Worm (Caenorhabditis elegans): ENCODE results near the gene slo-1.

slo-1 gene

ce11 chrV:18524460-18524859 is 32.4 kb downstream of the slo-1 start, which contains the start of gene hmit-1.2:
TSS of gene hmit-1.2 (plus strand) at chrV:18524760.
- no peak for TF ChIP-seq unc-62 (GFP tag; optimal IDR thresholded peaks at IDR 0.05)

ce11 chrV:18533606-18534005 is 41.5 kb downstream of the slo-1 start, which contains the start of gene ints-5:
TSS of gene ints-5 (plus strand) at chrV:18533953.
- no peak for TF ChIP-seq unc-62 (GFP tag; optimal IDR thresholded peaks at IDR 0.05)

- no peak for TF ChIP-seq unc-62 (GFP tag; optimal IDR thresholded peaks at IDR 0.05)
Observed at ce11 chrV:18536015-18536414, 44.0 kb downstream of the slo-1 start.

ce11 chrV:18553750-18554149 is 61.7 kb downstream of the slo-1 start, which contains the start of gene Y51A2D.8:
TSS of gene Y51A2D.8 (minus strand) at chrV:18553850.
- no peak for TF ChIP-seq unc-62 (GFP tag; optimal IDR thresholded peaks at IDR 0.05)

- TF ChIP-seq unc-62 (GFP tag; optimal IDR thresholded peaks at IDR 0.05): no peak
Observed at ce11 chrV:18556488-18556887, 64.4 kb downstream of the slo-1 start, which contains the start of the genes ttr-24 and ttr-25. TSS of gene ttr-24 (minus strand) at chrV:18556643. TSS of gene ttr-25 (plus strand) at chrV:18556714.

All from whole organism, dauer.